Comparison of ENCODE assay signal across 5 worm cellular contexts in the genomic region with DNA sequence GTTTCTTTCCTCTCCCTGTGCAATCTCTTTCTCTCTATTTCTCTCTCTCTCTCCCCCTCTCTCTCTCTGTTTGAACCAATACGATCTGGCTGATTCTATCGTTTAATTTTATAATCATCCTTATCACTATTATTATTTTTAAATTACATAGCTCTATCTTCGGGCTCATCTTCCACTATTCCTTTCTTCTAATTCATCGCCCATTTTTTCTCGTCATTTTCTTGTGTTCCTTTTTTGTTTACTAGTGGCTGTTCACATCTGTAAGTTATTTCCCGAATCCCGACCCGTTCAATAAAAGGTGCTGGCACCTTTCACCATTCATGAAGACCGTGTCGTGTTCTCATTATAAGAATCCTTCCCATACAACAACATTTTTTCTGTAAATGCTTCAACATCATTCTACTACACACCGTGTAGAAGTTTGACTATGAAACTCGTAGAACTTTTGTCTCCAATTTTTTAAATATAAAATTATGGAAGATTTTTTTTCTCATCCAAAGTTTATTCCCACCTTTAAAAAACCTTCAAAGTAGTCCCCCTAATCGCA.
TF ChIP-seq lines count a peak whose summit lies in the region.

No protein-coding gene starts in this region.

TF ChIP-seq in whole organism, L1 larva, 84 proteins besides CTCF, POLR2A, EP300 and RAD21 (continues in another document):
- no peak for TF ChIP-seq ets-5 (GFP tag; IDR thresholded peaks at IDR 0.05; lab: Robert Waterston, UW)
- no peak for TF ChIP-seq hlh-17 (GFP tag; optimal IDR thresholded peaks at IDR 0.05; lab: Kevin White, UChicago; ENCODE audit: borderline replicate concordance)
- no peak for TF ChIP-seq ceh-88 (GFP tag; IDR thresholded peaks at IDR 0.05; lab: Robert Waterston, UW)
- TF ChIP-seq mep-1 (tag; optimal IDR thresholded peaks at IDR 0.05; lab: Kevin White, UChicago): no peak
- TF ChIP-seq zip-4 (GFP tag; optimal IDR thresholded peaks at IDR 0.05; lab: Kevin White, UChicago): no peak
- no peak for TF ChIP-seq nhr-237 (tag; optimal IDR thresholded peaks at IDR 0.05; lab: Kevin White, UChicago)
- no peak for TF ChIP-seq unc-30 (tag; optimal IDR thresholded peaks at IDR 0.05; lab: Kevin White, UChicago)
- TF ChIP-seq ceh-63 (GFP tag; optimal IDR thresholded peaks at IDR 0.05; lab: Kevin White, UChicago): no peak
- peak in 1 of 2 experiments; percentile 15 for TF ChIP-seq efl-1 (optimal IDR thresholded peaks at IDR 0.05; lab: Kevin White, UChicago)
- TF ChIP-seq efl-1 (GFP tag; optimal IDR thresholded peaks at IDR 0.05 in 1 of 2; lab: Kevin White, UChicago): peak in 1 of 2 experiments; percentile 71
- no peak for TF ChIP-seq grh-1 (GFP tag; IDR thresholded peaks at IDR 0.05; lab: Robert Waterston, UW)
- TF ChIP-seq fkh-4 (tag; optimal IDR thresholded peaks at IDR 0.05; lab: Kevin White, UChicago; ENCODE audit: borderline replicate concordance): no peak
- no peak for TF ChIP-seq lir-3 (tag; optimal IDR thresholded peaks at IDR 0.05; lab: Kevin White, UChicago; ENCODE audit: poor library complexity)
- no peak for TF ChIP-seq lin-39 (tag; optimal IDR thresholded peaks at IDR 0.05; lab: Kevin White, UChicago)
- no peak for TF ChIP-seq mab-9 (GFP tag; IDR thresholded peaks at IDR 0.05; lab: Robert Waterston, UW)
- TF ChIP-seq pqm-1 (tag; optimal IDR thresholded peaks at IDR 0.05; lab: Kevin White, UChicago): no peak

TF ChIP-seq in whole organism, L2 larva, 48 proteins besides CTCF, POLR2A, EP300 and RAD21:
- TF ChIP-seq elt-3 (tag; optimal IDR thresholded peaks at IDR 0.05; lab: Kevin White, UChicago): no peak
- TF ChIP-seq nhr-129 (tag; optimal IDR thresholded peaks at IDR 0.05; lab: Kevin White, UChicago): peak; percentile 6
- TF ChIP-seq lsy-2 (tag; optimal IDR thresholded peaks at IDR 0.05; lab: Kevin White, UChicago): peak in 1 of 2 experiments; percentile 48
- TF ChIP-seq skn-1 (tag; optimal IDR thresholded peaks at IDR 0.05; lab: Kevin White, UChicago): no peak
- no peak for TF ChIP-seq egl-27 (tag; optimal IDR thresholded peaks at IDR 0.05; lab: Kevin White, UChicago)
- no peak for TF ChIP-seq ztf-1 (GFP tag; conservative IDR thresholded peaks at IDR 0.05; lab: Robert Waterston, UW)
- TF ChIP-seq elt-1 (tag; optimal IDR thresholded peaks at IDR 0.05; lab: Kevin White, UChicago): no peak
- TF ChIP-seq blmp-1 (tag; optimal IDR thresholded peaks at IDR 0.05; lab: Kevin White, UChicago; ENCODE audit: insufficient read depth): no peak
- no peak for TF ChIP-seq gmeb-1 (tag; optimal IDR thresholded peaks at IDR 0.05; lab: Kevin White, UChicago)
- peak; percentile 77 for TF ChIP-seq ama-1 (optimal IDR thresholded peaks at IDR 0.05; lab: Kevin White, UChicago)
- TF ChIP-seq sma-9 (GFP tag; optimal IDR thresholded peaks at IDR 0.05; lab: Kevin White, UChicago): peak; percentile 12
- no peak for TF ChIP-seq sma-9 (tag; optimal IDR thresholded peaks at IDR 0.05; lab: Kevin White, UChicago)
- TF ChIP-seq nhr-10 (tag; optimal IDR thresholded peaks at IDR 0.05; lab: Kevin White, UChicago): no peak
- peak; percentile 28 for TF ChIP-seq sma-3 (GFP tag; optimal IDR thresholded peaks at IDR 0.05; lab: Kevin White, UChicago)
- no peak for TF ChIP-seq mdl-1 (tag; optimal IDR thresholded peaks at IDR 0.05; lab: Kevin White, UChicago)
- TF ChIP-seq crh-2 (tag; optimal IDR thresholded peaks at IDR 0.05; lab: Kevin White, UChicago): no peak
- no peak for TF ChIP-seq unc-55 (GFP tag; optimal IDR thresholded peaks at IDR 0.05; lab: Kevin White, UChicago)
- TF ChIP-seq ztf-4 (tag; optimal IDR thresholded peaks at IDR 0.05; lab: Kevin White, UChicago): peak; percentile 30

TF ChIP-seq in whole organism, L3 larva, 47 proteins besides CTCF, POLR2A, EP300 and RAD21:
- TF ChIP-seq nhr-43 (tag; optimal IDR thresholded peaks at IDR 0.05; lab: Kevin White, UChicago; ENCODE audit: poor library complexity, severe bottlenecking) (peak; percentile 60), elt-2 (tag; optimal IDR thresholded peaks at IDR 0.05; lab: Kevin White, UChicago) (no peak), ama-1 (optimal IDR thresholded peaks at IDR 0.05; lab: Kevin White, UChicago) (peak; percentile 17), egl-27 (tag; optimal IDR thresholded peaks at IDR 0.05; lab: Kevin White, UChicago) (no peak)

TF ChIP-seq in whole organism, L4 larva, 104 proteins besides CTCF, POLR2A, EP300 and RAD21:
- TF ChIP-seq nhr-25 (tag; optimal IDR thresholded peaks at IDR 0.05; lab: Kevin White, UChicago; ENCODE audit: borderline replicate concordance, insufficient read depth): peak; percentile 14
- peak in 1 of 2 experiments; percentile 17 for TF ChIP-seq lsy-2 (tag; optimal IDR thresholded peaks at IDR 0.05; lab: Kevin White, UChicago)
- TF ChIP-seq F26F4.8 (GFP tag; conservative IDR thresholded peaks at IDR 0.05; lab: Robert Waterston, UW): no peak
- TF ChIP-seq aha-1 (tag; lab: Kevin White, UChicago): peak; percentile 84
- TF ChIP-seq arid-1 (GFP tag; conservative IDR thresholded peaks at IDR 0.05; lab: Robert Waterston, UW): no peak
- peak; percentile 23 for TF ChIP-seq mes-2 (tag; optimal IDR thresholded peaks at IDR 0.05; lab: Kevin White, UChicago; ENCODE audit: poor library complexity, severe bottlenecking)
- 0 out of 2 replicates have a peak, but pooled peaks have one; percentile 42 for TF ChIP-seq T26A8.4 (GFP tag; IDR thresholded peaks at IDR 0.05; lab: Robert Waterston, UW)
- TF ChIP-seq aly-2 (tag; optimal IDR thresholded peaks at IDR 0.05; lab: Kevin White, UChicago): no peak
- 0 out of 2 replicates have a peak, but pooled peaks have one; percentile 10 for TF ChIP-seq tra-1 (GFP tag; IDR thresholded peaks at IDR 0.05; lab: Robert Waterston, UW)
- peak; percentile 32 for TF ChIP-seq T20F7.1 (GFP tag; optimal IDR thresholded peaks at IDR 0.05; lab: Kevin White, UChicago)
- TF ChIP-seq nhr-77 (tag; optimal IDR thresholded peaks at IDR 0.05; lab: Kevin White, UChicago): peak; percentile 31
- TF ChIP-seq dve-1 (tag; optimal IDR thresholded peaks at IDR 0.05; lab: Kevin White, UChicago; ENCODE audit: insufficient read depth): peak; percentile 5
- TF ChIP-seq Y105C5A.15 (GFP tag; IDR thresholded peaks at IDR 0.05; lab: Robert Waterston, UW): no peak
- TF ChIP-seq lin-38 (GFP tag; IDR thresholded peaks at IDR 0.05; lab: Robert Waterston, UW): peak; percentile 35; the same call in 1 of the 2 replicates
- TF ChIP-seq F44E2.7 (GFP tag; IDR thresholded peaks at IDR 0.05; lab: Robert Waterston, UW): no peak
- TF ChIP-seq zfp-3 (GFP tag; conservative IDR thresholded peaks at IDR 0.05; lab: Robert Waterston, UW): peak; percentile 78; the same call in 1 of the 2 replicates
- peak in 1 of 2 experiments; percentile 14 for TF ChIP-seq daf-16 (GFP tag; optimal IDR thresholded peaks at IDR 0.05; lab: Kevin White, UChicago)
- peak; percentile 28 for TF ChIP-seq daf-16 (tag; optimal IDR thresholded peaks at IDR 0.05; lab: Kevin White, UChicago)

TF ChIP-seq in whole organism, young adult, 124 proteins besides CTCF, POLR2A, EP300 and RAD21:
- TF ChIP-seq let-526 (GFP tag; IDR thresholded peaks at IDR 0.05; lab: Robert Waterston, UW): peak; percentile 51; the same call in 1 of the 2 replicates
- peak; percentile 20 for TF ChIP-seq lin-40 (tag; optimal IDR thresholded peaks at IDR 0.05; lab: Kevin White, UChicago)
- TF ChIP-seq hsf-1 (GFP tag; IDR thresholded peaks at IDR 0.05; lab: Robert Waterston, UW): 0 out of 2 replicates have a peak, but pooled peaks have one; percentile 11
- no peak for TF ChIP-seq hmg-20 (GFP tag; IDR thresholded peaks at IDR 0.05; lab: Robert Waterston, UW)
- TF ChIP-seq let-607 (tag; optimal IDR thresholded peaks at IDR 0.05; lab: Kevin White, UChicago): peak in 1 of 2 experiments; percentile 28
- TF ChIP-seq B0336.3 (GFP tag; IDR thresholded peaks at IDR 0.05; lab: Robert Waterston, UW): peak; percentile 41; the same call in 1 of the 2 replicates
- peak; percentile 20 for TF ChIP-seq repo-1 (tag; optimal IDR thresholded peaks at IDR 0.05; lab: Kevin White, UChicago)
- 0 out of 2 replicates have a peak, but pooled peaks have one; percentile 39 for TF ChIP-seq madf-3 (GFP tag; IDR thresholded peaks at IDR 0.05; lab: Robert Waterston, UW)
- peak; percentile 41 for TF ChIP-seq hrde-1 (tag; optimal IDR thresholded peaks at IDR 0.05; lab: Kevin White, UChicago; ENCODE audit: borderline replicate concordance)
- no peak for TF ChIP-seq snpc-1.1 (tag; optimal IDR thresholded peaks at IDR 0.05; lab: Kevin White, UChicago; ENCODE audit: insufficient read depth)
- TF ChIP-seq pbrm-1 (GFP tag; IDR thresholded peaks at IDR 0.05; lab: Robert Waterston, UW): peak; percentile 30; the same call in 1 of the 2 replicates
- TF ChIP-seq ztf-26 (tag; optimal IDR thresholded peaks at IDR 0.05; lab: Kevin White, UChicago): peak; percentile 3
- TF ChIP-seq unc-130 (GFP tag; optimal IDR thresholded peaks at IDR 0.05; lab: Kevin White, UChicago): no peak
- no peak for TF ChIP-seq B0261.1 (tag; optimal IDR thresholded peaks at IDR 0.05; lab: Kevin White, UChicago)
- peak; percentile 38; the same call in 1 of the 2 replicates for TF ChIP-seq Y53G8AR.9 (GFP tag; conservative IDR thresholded peaks at IDR 0.05; lab: Robert Waterston, UW)
- TF ChIP-seq somi-1 (GFP tag; optimal IDR thresholded peaks at IDR 0.05; lab: Kevin White, UChicago): peak; percentile 53
- TF ChIP-seq nfyb-1 (GFP tag; IDR thresholded peaks at IDR 0.05; lab: Robert Waterston, UW): 0 out of 2 replicates have a peak, but pooled peaks have one; percentile 13
- no peak for TF ChIP-seq cebp-1 (GFP tag; IDR thresholded peaks at IDR 0.05; lab: Robert Waterston, UW)
- TF ChIP-seq cebp-1 (tag; optimal IDR thresholded peaks at IDR 0.05; lab: Kevin White, UChicago): peak; percentile 43
